Worm (Caenorhabditis elegans) whole organism, L3 larva: ENCODE data around the gene B0457.2.

Source experiments
- daf-12 ChIP-seq: fragments of 150-350 bp; optimal IDR thresholded peaks from 2 replicates; lab custom pipeline; 2014; ENCODE audit warnings: missing biosample characterization, missing genetic modification reagents, missing genetic modification characterization
- hmg-11 ChIP-seq: sonication (generic microtip); optimal IDR thresholded peaks from 2 replicates; lab custom pipeline; 2016; ENCODE audit warnings: missing genetic modification characterization, missing compliant biosample characterization
- jun-1 ChIP-seq: fragments of 150-350 bp; optimal IDR thresholded peaks from 2 replicates; lab custom pipeline; 2014; ENCODE audit warnings: missing biosample characterization, missing genetic modification reagents, missing genetic modification characterization
- ztf-11 ChIP-seq: fragments of 150-350 bp; optimal IDR thresholded peaks from 2 replicates; lab custom pipeline; 2014; ENCODE audit warnings: missing biosample characterization, missing genetic modification characterization

ce11 chrII:8930763-8931162 lies 4.4 kb upstream of the B0457.2 start, which contains the start of gene enol-1:
- TF ChIP-seq hmg-11 (tag; lab: Kevin White, UChicago), result no peak
- no peak for TF ChIP-seq jun-1 (tag; lab: Kevin White, UChicago)
- no peak for TF ChIP-seq daf-12 (tag; lab: Kevin White, UChicago)
- no peak for TF ChIP-seq ztf-11 (tag; lab: Kevin White, UChicago)
